Fruit fly (Drosophila melanogaster) S2 (cell line): ENCODE measurements around the gene Sfp24Bc.

Experiments
- CG8478 ChIP-seq: fragments of >200 bp; optimal IDR thresholded peaks from 2 replicates; lab custom pipeline; 2018
- CTCF ChIP-seq, 2 experiments: fragments of >200 bp; optimal IDR thresholded peaks; 2 replicates each; lab custom pipeline; 2018

Gene Sfp24Bc

dm6 chr2L:3670481-3670880, at the start of gene Sfp24Bc:
Gene Sfp24Bc, minus strand, starts transcription at chr2L:3670581.
- TF ChIP-seq CG8478 (lab: Kevin White, UChicago) = no peak
- TF ChIP-seq CTCF (optimal IDR thresholded peaks at IDR 0.05; lab: Kevin White, UChicago) = no peak

DNA sequence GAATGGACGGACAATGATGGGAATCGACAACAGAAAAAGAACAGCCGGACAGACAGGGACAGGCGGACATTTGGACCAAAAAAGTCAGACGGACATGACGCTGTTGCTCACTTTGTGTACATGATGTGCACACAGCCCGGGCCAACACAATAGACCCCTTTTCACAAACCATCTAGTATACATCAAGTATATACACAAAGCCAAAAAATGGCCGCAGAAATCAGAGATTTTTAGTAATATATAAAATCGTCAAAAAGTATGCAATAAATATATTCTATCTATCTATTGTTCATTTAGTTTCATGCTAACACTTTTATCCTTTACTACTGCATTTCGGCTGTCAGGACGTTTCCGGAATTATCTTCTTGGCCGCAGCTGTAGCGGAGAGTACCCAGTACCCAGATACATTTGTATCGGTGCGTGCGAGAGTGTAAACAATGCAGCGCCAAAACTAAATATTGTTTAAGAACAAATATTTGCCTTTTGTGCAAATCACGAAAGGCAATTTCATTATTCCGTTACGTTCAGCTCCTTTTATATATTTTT, 49.1 kb upstream of the Sfp24Bc start:
- no peak for TF ChIP-seq CG8478 (lab: Kevin White, UChicago)
- no peak for TF ChIP-seq CTCF (optimal IDR thresholded peaks at IDR 0.05; lab: Kevin White, UChicago)

DNA sequence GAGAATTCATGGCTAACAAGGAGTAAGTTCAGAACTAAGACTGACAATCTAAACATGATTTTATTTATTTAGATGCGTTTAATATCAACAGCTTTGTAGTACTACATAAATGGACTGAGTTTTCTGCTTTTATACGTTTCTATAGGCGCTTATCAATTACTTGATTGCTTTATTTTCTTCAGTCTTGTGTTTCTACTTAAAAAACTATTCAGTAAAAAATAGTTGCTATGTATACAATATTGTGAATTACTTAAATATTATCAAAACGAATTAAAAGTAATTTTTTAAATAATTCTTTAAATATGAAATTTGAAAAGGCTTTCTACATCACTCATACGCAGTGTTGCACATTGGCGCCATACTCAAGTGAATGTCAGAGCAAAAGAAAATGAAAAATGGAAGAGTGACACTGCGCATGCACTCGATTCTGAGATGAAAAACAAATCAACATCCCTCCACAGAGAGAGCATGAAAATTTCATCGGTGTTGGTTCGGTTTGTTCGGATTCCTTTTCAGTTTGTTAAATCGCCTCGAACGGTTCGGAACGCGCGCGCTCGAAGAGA, 47.4 kb upstream of the Sfp24Bc start, which contains the start of the genes lectin-24A and Shaw:
TSS of gene lectin-24A (minus strand) at position 101 of the 563 bp plus-strand sequence.
TSS of gene Shaw (plus strand) at position 513 of the 563 bp plus-strand sequence.
- TF ChIP-seq CTCF (optimal IDR thresholded peaks at IDR 0.05; lab: Kevin White, UChicago) = no peak
- no peak for TF ChIP-seq CG8478 (lab: Kevin White, UChicago)

dm6 chr2L:3713545-3714156, 43.3 kb upstream of the Sfp24Bc start:
- no peak for TF ChIP-seq CTCF (optimal IDR thresholded peaks at IDR 0.05; lab: Kevin White, UChicago)
- no peak for TF ChIP-seq CG8478 (lab: Kevin White, UChicago)

DNA sequence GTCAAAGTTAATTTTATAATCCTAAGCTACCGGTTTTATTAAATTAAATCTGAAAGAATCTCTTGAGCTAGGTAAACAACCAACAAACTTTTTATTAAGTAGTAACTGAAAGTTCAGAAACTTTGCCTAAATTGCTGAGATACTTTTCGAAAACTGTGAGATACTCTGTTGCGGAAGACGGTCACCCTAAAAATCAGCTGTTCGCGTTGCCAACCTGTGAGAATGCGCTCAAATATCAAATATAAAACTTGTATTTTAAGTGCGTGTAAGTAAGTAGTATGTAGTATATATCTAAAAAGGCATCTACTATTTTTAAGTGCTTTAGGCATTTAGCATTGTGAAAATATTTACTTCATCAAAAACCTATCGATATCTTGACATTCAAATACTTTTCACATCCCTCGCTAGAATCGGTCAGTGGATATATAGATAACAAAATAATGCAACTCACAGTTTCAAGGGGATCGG, 42.6 kb upstream of the Sfp24Bc start, which contains the start of the genes CG31955 and CG2818:
TSS of gene CG31955 (minus strand) at position 157 of the 468 bp plus-strand sequence.
TSS of gene CG2818 (plus strand) at position 412 of the 468 bp plus-strand sequence.
- TF ChIP-seq CG8478 (lab: Kevin White, UChicago) = no peak
- TF ChIP-seq CTCF (optimal IDR thresholded peaks at IDR 0.05; lab: Kevin White, UChicago) = no peak

DNA sequence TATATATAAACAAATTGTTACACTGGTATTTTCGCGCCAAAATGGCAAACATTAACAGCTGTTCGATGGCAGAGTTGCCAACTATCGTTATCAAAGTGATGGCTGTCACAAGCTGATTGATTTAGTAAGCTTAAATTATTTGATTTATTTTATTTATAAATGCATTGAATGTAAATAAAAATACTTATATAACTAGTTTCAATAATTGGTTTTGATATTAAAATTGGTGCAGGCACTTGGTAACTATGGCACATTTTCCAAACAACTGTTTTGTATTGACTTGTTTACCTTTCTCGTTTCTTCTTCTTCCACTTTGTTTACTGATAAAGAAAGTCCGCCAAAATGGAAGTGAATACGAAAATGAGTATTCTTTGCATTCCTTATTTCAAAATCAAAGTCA, 41.3 kb upstream of the Sfp24Bc start, which contains the start of gene cutlet:
TSS of gene cutlet (minus strand) at position 84 of the 400 bp plus-strand sequence.
- TF ChIP-seq CTCF (optimal IDR thresholded peaks at IDR 0.05; lab: Kevin White, UChicago) (no peak), CG8478 (lab: Kevin White, UChicago) (no peak)

DNA sequence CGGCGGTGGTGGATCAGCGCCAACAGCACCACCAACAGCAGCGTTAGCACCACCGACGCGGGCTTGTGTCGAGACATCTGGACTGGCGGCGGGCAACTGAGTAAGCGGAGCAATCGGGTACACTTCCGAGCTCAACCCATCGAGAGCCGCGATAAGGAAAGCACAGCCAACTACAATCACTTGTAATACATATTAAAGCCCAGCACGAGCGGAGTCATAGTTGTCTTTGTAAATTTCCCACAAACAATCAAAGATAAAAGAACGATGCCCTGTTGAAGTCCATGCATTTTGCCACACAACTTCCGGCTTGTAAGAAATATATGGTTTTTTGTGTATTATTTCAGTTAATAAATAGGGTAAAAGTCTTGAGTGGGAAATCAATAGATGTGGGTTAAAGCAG, 36.6 kb upstream of the Sfp24Bc start, which contains the start of gene CG31777:
TSS of gene CG31777 (minus strand) at position 101 of the 400 bp plus-strand sequence.
- TF ChIP-seq CTCF (optimal IDR thresholded peaks at IDR 0.05; lab: Kevin White, UChicago) = no peak
- no peak for TF ChIP-seq CG8478 (lab: Kevin White, UChicago)

DNA sequence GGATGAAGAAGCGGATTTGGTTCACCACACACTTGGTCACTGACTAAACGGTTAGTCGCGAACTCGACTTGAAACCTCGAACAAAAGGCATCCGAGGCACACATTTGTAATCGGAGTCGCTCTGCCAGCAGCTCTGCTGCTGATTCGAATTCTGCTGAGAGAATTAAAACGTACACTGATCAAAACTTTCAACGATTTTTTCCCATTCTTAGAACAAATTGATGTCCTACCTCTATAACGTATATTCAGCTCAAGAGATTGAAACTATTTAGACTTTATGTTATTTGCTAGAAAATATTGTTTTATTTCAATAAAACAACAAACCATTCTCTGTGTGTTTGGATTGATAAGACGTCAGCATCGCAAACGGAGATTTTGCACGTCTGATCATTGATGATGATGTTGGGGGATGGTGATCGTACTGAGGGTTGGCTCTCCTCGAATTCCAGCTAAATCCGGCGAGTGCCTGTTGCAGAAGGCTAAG, 35.1 kb upstream of the Sfp24Bc start, which contains the start of gene CG31778:
TSS of gene CG31778 (minus strand) at position 51 of the 484 bp plus-strand sequence.
- TF ChIP-seq CG8478 (lab: Kevin White, UChicago) (no peak), CTCF (optimal IDR thresholded peaks at IDR 0.05; lab: Kevin White, UChicago) (no peak)

DNA sequence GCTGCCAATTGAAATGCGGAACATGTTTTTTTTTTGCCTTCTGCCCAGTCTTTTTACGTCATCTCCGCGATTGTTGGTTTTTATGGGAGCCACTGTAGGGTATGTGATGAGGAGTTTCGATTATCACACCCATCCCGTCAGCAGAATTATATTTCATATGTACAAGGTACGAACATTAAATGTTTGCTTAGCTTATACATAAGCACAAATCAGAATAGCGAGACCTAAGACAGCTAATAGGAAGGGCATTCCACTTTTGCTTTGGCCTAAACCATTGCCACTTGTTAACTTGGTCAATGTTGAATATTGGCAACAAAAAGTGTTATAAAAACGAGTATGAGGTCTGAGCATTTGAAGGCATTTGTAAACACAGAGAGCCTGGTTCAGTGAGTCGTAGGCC, 32.9 kb upstream of the Sfp24Bc start, which contains the start of gene CG2816:
TSS of gene CG2816 (plus strand) at position 400 of the 400 bp plus-strand sequence.
- TF ChIP-seq CG8478 (lab: Kevin White, UChicago) = no peak
- no peak for TF ChIP-seq CTCF (optimal IDR thresholded peaks at IDR 0.05; lab: Kevin White, UChicago)

dm6 chr2L:3701526-3701925, 31.1 kb upstream of the Sfp24Bc start, which contains the start of gene CG43145:
Gene CG43145, plus strand, starts transcription at chr2L:3701826.
- TF ChIP-seq CG8478 (lab: Kevin White, UChicago) = no peak
- no peak for TF ChIP-seq CTCF (optimal IDR thresholded peaks at IDR 0.05; lab: Kevin White, UChicago)

DNA sequence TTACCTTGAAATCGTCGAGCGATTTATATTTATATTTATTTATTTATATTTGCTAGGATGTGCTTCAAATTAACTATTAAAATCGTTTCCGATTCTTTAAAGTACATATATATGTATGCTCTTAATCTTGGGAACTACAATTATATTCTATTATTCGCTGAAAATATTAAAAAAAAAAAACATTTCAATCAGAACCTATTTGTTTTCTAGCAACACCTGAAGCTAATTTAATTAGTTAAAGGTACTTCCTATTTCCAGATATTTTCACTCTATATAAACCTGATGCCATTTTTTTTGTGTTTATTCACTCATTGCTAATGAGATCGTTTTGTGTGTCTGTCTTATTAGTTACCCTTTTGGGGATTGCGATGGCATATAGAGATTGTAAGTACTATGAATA, 30.6 kb upstream of the Sfp24Bc start, which contains the start of gene CG42467:
TSS of gene CG42467 (plus strand) at position 301 of the 400 bp plus-strand sequence.
- TF ChIP-seq CG8478 (lab: Kevin White, UChicago) (no peak), CTCF (optimal IDR thresholded peaks at IDR 0.05; lab: Kevin White, UChicago) (no peak)

DNA sequence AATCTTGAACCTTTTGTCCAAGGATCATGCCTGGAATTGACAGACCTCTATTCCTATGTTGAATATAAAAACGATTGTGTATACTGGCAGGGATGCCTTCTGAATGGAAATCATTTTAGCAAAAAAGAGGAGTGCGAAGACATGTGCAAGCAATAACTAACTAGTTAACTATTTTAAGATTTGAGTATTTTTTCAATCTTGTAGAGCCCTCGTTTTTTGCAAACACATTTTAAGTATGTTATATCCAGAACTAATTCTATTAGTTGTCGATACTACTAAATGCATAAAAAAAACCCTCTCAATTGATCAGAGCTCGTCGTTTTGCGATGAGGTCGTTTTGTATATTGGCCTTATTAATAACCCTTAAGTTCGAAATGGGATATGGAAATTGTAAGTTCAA, 30.0 kb upstream of the Sfp24Bc start, which contains the start of gene Sfp24C1:
TSS of gene Sfp24C1 (plus strand) at position 301 of the 400 bp plus-strand sequence.
- no peak for TF ChIP-seq CTCF (optimal IDR thresholded peaks at IDR 0.05; lab: Kevin White, UChicago)
- TF ChIP-seq CG8478 (lab: Kevin White, UChicago) = no peak

DNA sequence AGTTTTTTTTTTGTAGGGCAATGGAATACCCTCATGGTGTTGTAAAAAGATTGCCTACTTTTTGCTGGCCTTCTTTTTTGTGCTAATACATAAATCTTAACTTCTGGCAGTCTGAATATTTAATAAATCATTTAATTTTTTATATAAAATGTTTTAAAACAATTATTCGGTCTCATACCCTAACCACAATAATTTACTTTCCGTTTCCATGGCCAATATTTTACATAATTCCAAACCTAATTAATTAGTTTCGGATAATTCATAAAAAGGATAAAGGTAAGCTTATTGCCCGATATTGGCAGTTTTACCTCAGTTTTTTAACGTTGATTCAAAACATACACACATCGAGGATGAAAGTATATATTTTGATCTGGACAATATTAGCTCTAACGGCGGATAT, 29.5 kb upstream of the Sfp24Bc start, which contains the start of gene CG42465:
TSS of gene CG42465 (plus strand) at position 301 of the 400 bp plus-strand sequence.
- TF ChIP-seq CTCF (optimal IDR thresholded peaks at IDR 0.05; lab: Kevin White, UChicago) (no peak), CG8478 (lab: Kevin White, UChicago) (no peak)

DNA sequence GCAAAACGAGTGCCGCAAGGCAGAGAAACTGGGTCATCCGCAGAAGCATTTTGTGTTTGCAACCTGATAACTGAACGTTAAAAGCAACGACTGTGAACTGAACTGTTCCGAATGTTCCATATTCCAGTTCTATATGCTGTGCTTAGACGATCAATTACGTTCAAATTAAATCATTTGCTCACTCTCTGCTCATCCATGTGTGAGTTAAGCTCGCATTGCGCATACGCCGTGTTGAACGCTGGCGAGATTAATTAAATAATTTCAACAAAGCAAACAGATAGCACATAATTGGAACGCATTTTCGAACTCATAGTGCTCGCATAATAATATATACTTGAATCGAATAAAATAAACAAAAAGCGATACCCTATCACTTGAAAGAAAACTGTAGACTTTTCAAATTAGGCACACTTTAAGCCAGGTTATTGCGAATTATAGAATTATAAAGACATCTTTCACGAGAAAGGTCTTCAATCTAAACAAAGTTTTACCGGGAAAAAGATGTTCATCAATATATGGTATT, 28.7 kb upstream of the Sfp24Bc start, which contains the start of the genes CG10031 and CG42464:
TSS of gene CG10031 (minus strand) at position 101 of the 523 bp plus-strand sequence.
TSS of gene CG42464 (plus strand) at position 473 of the 523 bp plus-strand sequence.
- TF ChIP-seq CG8478 (lab: Kevin White, UChicago) = no peak
- TF ChIP-seq CTCF (optimal IDR thresholded peaks at IDR 0.05; lab: Kevin White, UChicago) = no peak
